Fruit fly (Drosophila melanogaster): Measurements from ENCODE around the gene Eip74EF.

Eip74EF gene

dm6 chr3L:17644906-17645244, 25.8 kb upstream of the Eip74EF start, which contains the start of gene Pep (continued):
- TF ChIP-seq CG6765 (GFP tag; optimal IDR thresholded peaks at IDR 0.05) (no peak), CG6791 (GFP tag; IDR thresholded peaks at IDR 0.05; ENCODE audit: partially characterized antibody) (peak; percentile 99), CG18599 (GFP tag; optimal IDR thresholded peaks at IDR 0.05) (no peak), tll (GFP tag; optimal IDR thresholded peaks at IDR 0.05) (no peak), CG9932 (GFP tag; IDR thresholded peaks at IDR 0.05) (no peak; the same call in 1 of the 2 replicates), CG1832 (GFP tag; optimal IDR thresholded peaks at IDR 0.05) (no peak), odd (GFP tag; optimal IDR thresholded peaks at IDR 0.05) (no peak), CG17829 (tag; optimal IDR thresholded peaks at IDR 0.05) (peak; percentile 63), CG34422 (GFP tag; IDR thresholded peaks at IDR 0.05) (peak; percentile 63), tgo (GFP tag; IDR thresholded peaks at IDR 0.05) (no peak), CG13894 (tag; optimal IDR thresholded peaks at IDR 0.05) (peak; percentile 67), CTCF (GFP tag; optimal IDR thresholded peaks at IDR 0.05) (peak; percentile 77), CG9609 (GFP tag; optimal IDR thresholded peaks at IDR 0.05) (peak; percentile 28), gcm (GFP tag; optimal IDR thresholded peaks at IDR 0.05) (peak; percentile 10), CG1603 (tag; optimal IDR thresholded peaks at IDR 0.05) (peak; percentile 86), pum (GFP tag; optimal IDR thresholded peaks at IDR 0.05) (peak; percentile 20), sug (tag; optimal IDR thresholded peaks at IDR 0.05) (peak; percentile 36), CG17328 (GFP tag; IDR thresholded peaks at IDR 0.05) (0 out of 2 replicates have a peak, but pooled peaks have one; percentile 39), klu (GFP tag; IDR thresholded peaks at IDR 0.05) (no peak), CG10366 (GFP tag; IDR thresholded peaks at IDR 0.05) (no peak), CG15011 (GFP tag; optimal IDR thresholded peaks at IDR 0.05) (no peak), Tbp (GFP tag; optimal IDR thresholded peaks at IDR 0.05) (no peak), Dll (GFP tag; IDR thresholded peaks at IDR 0.05; ENCODE audit: partially characterized antibody) (peak; percentile 97), CG1792 (GFP tag; optimal IDR thresholded peaks at IDR 0.05) (no peak), CG3065 (GFP tag; optimal IDR thresholded peaks at IDR 0.05) (no peak), CG10431 (GFP tag; optimal IDR thresholded peaks at IDR 0.05) (no peak), cato (GFP tag; optimal IDR thresholded peaks at IDR 0.05; ENCODE audit: borderline replicate concordance) (no peak), CG3838 (GFP tag; optimal IDR thresholded peaks at IDR 0.05) (no peak), Rx (GFP tag; IDR thresholded peaks at IDR 0.05) (no peak), ttk (GFP tag; IDR thresholded peaks at IDR 0.05) (no peak), CG12659 (GFP tag; optimal IDR thresholded peaks at IDR 0.05) (peak; percentile 77), Nf-YA (GFP tag; IDR thresholded peaks at IDR 0.05) (no peak), CG3281 (GFP tag; optimal IDR thresholded peaks at IDR 0.05) (no peak), Opbp (GFP tag; IDR thresholded peaks at IDR 0.05; ENCODE audit: partially characterized antibody) (peak; percentile 99), CG8290 (GFP tag; optimal IDR thresholded peaks at IDR 0.05) (peak; percentile 43), CG8290 (tag; optimal IDR thresholded peaks at IDR 0.05) (peak in 1 of 2 experiments; percentile 74), CG14667 (GFP tag; IDR thresholded peaks at IDR 0.05) (no peak), bsh (GFP tag; optimal IDR thresholded peaks at IDR 0.05) (peak in 1 of 2 experiments; percentile 16), tap (tag; optimal IDR thresholded peaks at IDR 0.05) (no peak), GATAe (GFP tag; conservative IDR thresholded peaks at IDR 0.05) (no peak), Hr51 (GFP tag; optimal IDR thresholded peaks at IDR 0.05) (peak in 1 of 2 experiments; percentile 31), CG10321 (GFP tag; IDR thresholded peaks at IDR 0.05) (no peak), nau (GFP tag; optimal IDR thresholded peaks at IDR 0.05) (no peak), nmo (GFP tag; optimal IDR thresholded peaks at IDR 0.05) (peak; percentile 62), CG15269 (tag; optimal IDR thresholded peaks at IDR 0.05) (no peak), Oaz (GFP tag; IDR thresholded peaks at IDR 0.05) (no peak), fu2 (GFP tag; optimal IDR thresholded peaks at IDR 0.05) (no peak), Stat92E (GFP tag; optimal IDR thresholded peaks at IDR 0.05) (peak in 1 of 3 experiments; percentile 69), abd-A (tag; optimal IDR thresholded peaks at IDR 0.05) (no peak), seq (GFP tag; IDR thresholded peaks at IDR 0.05) (no peak), CG14965 (GFP tag; optimal IDR thresholded peaks at IDR 0.05; ENCODE audit: borderline replicate concordance) (no peak)
